Fruit fly (Drosophila melanogaster): ENCODE measurements around the gene CG3198.

CG3198 gene

DNA sequence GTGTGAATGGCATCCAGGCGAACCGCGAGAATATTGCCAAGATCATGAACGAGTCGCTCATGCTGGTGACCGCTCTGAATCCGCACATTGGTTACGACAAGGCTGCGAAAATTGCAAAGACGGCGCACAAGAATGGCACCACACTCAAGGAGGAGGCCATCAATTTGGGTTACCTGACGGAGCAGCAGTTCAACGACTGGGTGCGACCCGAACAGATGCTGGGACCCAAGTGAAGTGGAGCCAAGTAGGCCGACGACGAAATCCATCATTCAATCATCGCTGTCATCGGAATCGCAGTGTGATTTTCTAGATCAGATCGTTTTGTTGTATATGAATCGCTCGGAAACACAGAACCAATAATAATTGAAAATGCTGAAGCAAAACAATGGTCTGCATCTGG lies 7.7 kb upstream of the CG3198 start, which contains the start of gene Fum2:
Gene Fum2 (plus strand): TSS at position 301 of the 400 bp plus-strand sequence.
- TF ChIP-seq dl (GFP tag; optimal IDR thresholded peaks at IDR 0.05; ENCODE audit: insufficient read depth in 1 of 2, partially characterized antibody in 2 of 2) (no peak), Mio (GFP tag; optimal IDR thresholded peaks at IDR 0.05) (no peak), tai (GFP tag; optimal IDR thresholded peaks at IDR 0.05) (no peak), sv (GFP tag; optimal IDR thresholded peaks at IDR 0.05) (no peak), br (GFP tag; optimal IDR thresholded peaks at IDR 0.05) (no peak), psq (GFP tag; optimal IDR thresholded peaks at IDR 0.05) (no peak), Sp1 (GFP tag; optimal IDR thresholded peaks at IDR 0.05) (no peak), Vsx2 (GFP tag; optimal IDR thresholded peaks at IDR 0.05; ENCODE audit: partially characterized antibody) (no peak), Dif (GFP tag; optimal IDR thresholded peaks at IDR 0.05; ENCODE audit: partially characterized antibody) (no peak), usp (GFP tag; optimal IDR thresholded peaks at IDR 0.05) (no peak), Myc (optimal IDR thresholded peaks at IDR 0.05) (no peak), Rel (GFP tag; optimal IDR thresholded peaks at IDR 0.05) (no peak), Rel (tag; optimal IDR thresholded peaks at IDR 0.05) (no peak), fru (GFP tag; optimal IDR thresholded peaks at IDR 0.05) (no peak), rgr (GFP tag; optimal IDR thresholded peaks at IDR 0.05) (no peak), CG9705 (GFP tag; optimal IDR thresholded peaks at IDR 0.05) (no peak)

DNA sequence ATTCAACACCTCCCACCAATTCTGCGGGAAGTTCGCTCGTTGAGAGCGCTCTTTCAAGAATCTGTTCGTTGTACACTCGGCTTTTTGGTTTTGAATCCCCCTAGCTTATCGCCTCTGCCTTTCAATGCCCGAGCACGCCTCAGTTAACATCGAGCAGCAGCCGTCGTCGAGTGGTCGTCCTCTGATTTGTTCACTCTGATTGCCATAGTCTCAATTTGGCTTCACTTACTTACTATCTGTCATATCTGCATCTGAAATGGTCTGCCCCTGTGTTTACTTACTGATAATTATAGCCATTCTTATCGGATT lies 5.7 kb upstream of the CG3198 start:
- TF ChIP-seq Rel (GFP tag; optimal IDR thresholded peaks at IDR 0.05) (no peak), Rel (tag; optimal IDR thresholded peaks at IDR 0.05) (peak; percentile 84), h (GFP tag; optimal IDR thresholded peaks at IDR 0.05) (no peak), brk (GFP tag; optimal IDR thresholded peaks at IDR 0.05) (no peak)

DNA sequence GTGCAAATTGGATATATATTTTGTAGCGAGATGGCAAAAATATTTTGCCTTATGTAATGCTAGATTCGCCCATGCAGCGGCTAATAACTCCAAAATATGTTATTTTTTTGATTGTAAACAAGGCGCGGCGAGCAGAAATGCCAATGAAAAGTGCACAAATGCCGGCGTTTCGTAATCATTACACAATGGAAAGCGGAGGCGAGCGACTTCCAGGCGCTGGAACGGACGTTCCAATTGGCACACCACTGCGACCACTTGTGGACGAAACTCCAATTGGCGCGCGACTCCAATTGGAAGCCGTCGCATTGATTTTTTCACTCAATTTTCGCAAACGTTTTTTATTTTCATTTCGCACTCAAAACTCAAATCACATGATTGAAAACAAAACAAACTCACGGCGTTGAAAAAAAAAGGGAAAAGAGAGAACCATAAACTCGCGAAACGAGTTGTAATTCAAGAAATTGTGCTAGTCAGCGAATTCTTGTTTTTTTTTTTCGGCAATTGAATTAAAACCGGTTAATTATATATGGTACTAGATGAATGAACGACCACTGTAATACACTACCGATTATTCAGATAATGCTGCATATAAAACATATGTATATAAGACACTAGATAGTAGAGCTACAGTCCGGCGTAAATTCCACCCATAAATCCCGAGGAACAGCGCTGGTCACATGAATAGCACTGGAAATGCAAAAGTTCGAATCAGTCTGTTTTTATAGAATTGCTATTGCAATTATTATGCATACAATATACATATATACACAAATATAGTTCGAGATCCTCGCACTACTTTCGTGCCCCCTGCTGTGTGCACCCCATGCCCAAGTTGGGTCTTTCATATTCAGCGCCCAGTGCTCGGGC lies 5.1 kb upstream of the CG3198 start, which contains the start of gene ND-ASHI:
Gene ND-ASHI (minus strand): TSS at position 484 of the 867 bp plus-strand sequence.
- TF ChIP-seq jim (GFP tag; optimal IDR thresholded peaks at IDR 0.05) = no peak
- peak; percentile 89 for TF ChIP-seq Rel (GFP tag; optimal IDR thresholded peaks at IDR 0.05)
- no peak for TF ChIP-seq Rel (tag; optimal IDR thresholded peaks at IDR 0.05)
- peak; percentile 85 for TF ChIP-seq CG32264 (GFP tag; optimal IDR thresholded peaks at IDR 0.05)
- TF ChIP-seq Myc (optimal IDR thresholded peaks at IDR 0.05) = no peak
- TF ChIP-seq Hnf4 (GFP tag; optimal IDR thresholded peaks at IDR 0.05) = no peak
- TF ChIP-seq foxo (GFP tag; optimal IDR thresholded peaks at IDR 0.05) = peak; percentile 68 to 97
- peak; percentile 96 for TF ChIP-seq rgr (GFP tag; optimal IDR thresholded peaks at IDR 0.05)
- TF ChIP-seq Hr83 (GFP tag; optimal IDR thresholded peaks at IDR 0.05; ENCODE audit: poor library complexity, severe bottlenecking) = peak; percentile 89
- no peak for TF ChIP-seq N (GFP tag; optimal IDR thresholded peaks at IDR 0.05)
- peak; percentile 90 for TF ChIP-seq sage (GFP tag; optimal IDR thresholded peaks at IDR 0.05)
- TF ChIP-seq usp (GFP tag; optimal IDR thresholded peaks at IDR 0.05) = no peak
- TF ChIP-seq dmrt93B (GFP tag; optimal IDR thresholded peaks at IDR 0.05) = peak; percentile 94
- peak; percentile 91 for TF ChIP-seq psq (GFP tag; optimal IDR thresholded peaks at IDR 0.05)
- TF ChIP-seq pan (optimal IDR thresholded peaks at IDR 0.05) = no peak
- TF ChIP-seq ey (GFP tag; optimal IDR thresholded peaks at IDR 0.05) = peak; percentile 95
- peak; percentile 78 for TF ChIP-seq dsf (GFP tag; optimal IDR thresholded peaks at IDR 0.05; ENCODE audit: borderline replicate concordance)
- TF ChIP-seq Hr78 (GFP tag; optimal IDR thresholded peaks at IDR 0.05) = no peak
- peak; percentile 94 for TF ChIP-seq HLH106 (tag; optimal IDR thresholded peaks at IDR 0.05)
- peak; percentile 94 for TF ChIP-seq sv (GFP tag; optimal IDR thresholded peaks at IDR 0.05)
- TF ChIP-seq lola (GFP tag; optimal IDR thresholded peaks at IDR 0.05) = no peak
- peak; percentile 96 for TF ChIP-seq h (GFP tag; optimal IDR thresholded peaks at IDR 0.05)
- peak; percentile 90 for TF ChIP-seq Jra (GFP tag; optimal IDR thresholded peaks at IDR 0.05)
- TF ChIP-seq dl (GFP tag; optimal IDR thresholded peaks at IDR 0.05; ENCODE audit: insufficient read depth in 1 of 2, partially characterized antibody in 2 of 2) = no peak
- TF ChIP-seq Dfd (GFP tag; optimal IDR thresholded peaks at IDR 0.05) = no peak
- no peak for TF ChIP-seq CrebA (GFP tag; optimal IDR thresholded peaks at IDR 0.05; ENCODE audit: borderline replicate concordance)
- TF ChIP-seq OdsH (GFP tag; optimal IDR thresholded peaks at IDR 0.05) = peak; percentile 93
- no peak for TF ChIP-seq Dif (GFP tag; optimal IDR thresholded peaks at IDR 0.05; ENCODE audit: partially characterized antibody)
- TF ChIP-seq Sp1 (GFP tag; optimal IDR thresholded peaks at IDR 0.05) = peak; percentile 96
- TF ChIP-seq Vsx2 (GFP tag; optimal IDR thresholded peaks at IDR 0.05; ENCODE audit: partially characterized antibody) = no peak
- peak; percentile 95 for TF ChIP-seq fru (GFP tag; optimal IDR thresholded peaks at IDR 0.05)
- no peak for TF ChIP-seq tai (GFP tag; optimal IDR thresholded peaks at IDR 0.05)
- no peak for TF ChIP-seq brk (GFP tag; optimal IDR thresholded peaks at IDR 0.05)
- TF ChIP-seq Abd-B (GFP tag; optimal IDR thresholded peaks at IDR 0.05) = no peak
- TF ChIP-seq CG9705 (GFP tag; optimal IDR thresholded peaks at IDR 0.05) = peak; percentile 93
- peak; percentile 95 for TF ChIP-seq br (GFP tag; optimal IDR thresholded peaks at IDR 0.05)
- TF ChIP-seq GATAd (GFP tag; optimal IDR thresholded peaks at IDR 0.05) = peak; percentile 73
- peak; percentile 94 for TF ChIP-seq woc (GFP tag; optimal IDR thresholded peaks at IDR 0.05)
- peak; percentile 67 for TF ChIP-seq Mio (GFP tag; optimal IDR thresholded peaks at IDR 0.05)

Measured in whole organism, wandering third instar larva.